Worm (Caenorhabditis elegans) whole organism, early embryonic: ENCODE data around the gene F31E9.6.

ENCODE experiments used
- F13C5.2 ChIP-seq: sonication (generic microtip); optimal IDR thresholded peaks from 2 replicates; lab custom pipeline; 2017; ENCODE audit warnings: mild to moderate bottlenecking, missing genetic modification characterization, inconsistent platforms, missing compliant biosample characterization
- aly-1 ChIP-seq: sonication (generic microtip); optimal IDR thresholded peaks from 2 replicates; lab custom pipeline; 2016; ENCODE audit warnings: missing genetic modification characterization, missing compliant biosample characterization
- ama-1 ChIP-seq: fragments of 150-350 bp; optimal IDR thresholded peaks from 2 replicates; lab custom pipeline; 2014
- ceh-36 ChIP-seq: sonication (generic microtip); optimal IDR thresholded peaks from 2 replicates; lab custom pipeline; 2016; ENCODE audit warnings: missing genetic modification characterization, inconsistent platforms, missing compliant biosample characterization
- ets-7 ChIP-seq: sonication (generic microtip); optimal IDR thresholded peaks from 2 replicates; lab custom pipeline; 2016; ENCODE audit warnings: missing genotype, missing genetic modification characterization, missing compliant biosample characterization
- flt-1 ChIP-seq: fragments of 200-800 bp; sonication (Bioruptor generic); IDR thresholded peaks from 2 replicates; pipeline ENCODE4 v1.3.6; 2022; ENCODE audit warnings: missing genetic modification characterization, missing compliant biosample characterization
- hmbx-1 ChIP-seq: sonication (generic microtip); optimal IDR thresholded peaks from 2 replicates; lab custom pipeline; 2016; ENCODE audit warnings: mild to moderate bottlenecking, missing genetic modification characterization, missing compliant biosample characterization
- hmg-4 ChIP-seq: fragments of 200-800 bp; sonication (Bioruptor generic); optimal IDR thresholded peaks from 2 replicates; lab custom pipeline; 2018; ENCODE audit warnings: mild to moderate bottlenecking, missing genetic modification characterization, missing compliant biosample characterization
- pes-1 ChIP-seq: fragments of 200-800 bp; sonication (Bioruptor generic); IDR thresholded peaks from 2 replicates; pipeline ENCODE4 v1.3.6; 2022; ENCODE audit warnings: missing genetic modification reagents, missing genetic modification characterization, missing compliant biosample characterization
- scrt-1 ChIP-seq: fragments of 200-800 bp; sonication (Bioruptor generic); IDR thresholded peaks from 2 replicates; pipeline ENCODE4 v1.3.6; 2022; ENCODE audit warnings: missing genetic modification characterization, missing compliant biosample characterization
- sea-1 ChIP-seq: fragments of 200-800 bp; sonication (Bioruptor generic); conservative IDR thresholded peaks from 2 replicates; pipeline ENCODE4 v1.3.6; 2022; ENCODE audit warnings: missing genetic modification characterization, missing compliant biosample characterization
- tbx-11 ChIP-seq: fragments of 200-800 bp; sonication (Bioruptor generic); IDR thresholded peaks from 2 replicates; pipeline ENCODE4 v1.3.6; 2022; ENCODE audit warnings: missing genetic modification characterization, missing compliant biosample characterization
- tbx-37 ChIP-seq: fragments of 200-800 bp; sonication (Bioruptor generic); conservative IDR thresholded peaks from 2 replicates; pipeline ENCODE4 v1.3.6; 2022; ENCODE audit warnings: missing genetic modification reagents, missing genetic modification characterization, missing compliant biosample characterization
- tra-4 ChIP-seq: sonication (generic microtip); optimal IDR thresholded peaks from 2 replicates; lab custom pipeline; 2017; ENCODE audit warnings: missing genetic modification characterization, missing compliant biosample characterization

ce11 chrV:17352827-17353373 lies 37.9 kb upstream of the F31E9.6 start, which contains the start of the genes fbxa-134 and F47H4.2:
- TF ChIP-seq pes-1 (GFP tag; lab: Robert Waterston, UW), result no peak
- no peak for TF ChIP-seq flt-1 (GFP tag; lab: Robert Waterston, UW)
- TF ChIP-seq ama-1 (lab: Kevin White, UChicago), result no peak
- TF ChIP-seq tra-4 (tag; lab: Kevin White, UChicago), result no peak
- TF ChIP-seq tbx-11, result no peak
- TF ChIP-seq aly-1 (tag; lab: Kevin White, UChicago), result no peak
- no peak for TF ChIP-seq hmg-4
- TF ChIP-seq ets-7 (tag; lab: Kevin White, UChicago), result no peak
- no peak for TF ChIP-seq scrt-1 (GFP tag; lab: Robert Waterston, UW)
- TF ChIP-seq tbx-37, result no peak
- no peak for TF ChIP-seq hmbx-1 (tag; lab: Kevin White, UChicago)
- TF ChIP-seq sea-1 (GFP tag; lab: Robert Waterston, UW), result no peak
- TF ChIP-seq ceh-36 (tag; lab: Kevin White, UChicago), result no peak
- no peak for TF ChIP-seq F13C5.2 (tag; lab: Kevin White, UChicago)
